Worm (Caenorhabditis elegans) whole organism, L2 larva: ENCODE results near the gene mmcm-1.

Experiments
- F13H6.1 ChIP-seq: sonication (generic microtip); optimal IDR thresholded peaks from 2 replicates; lab custom pipeline; 2016; ENCODE audit warnings: missing genetic modification characterization, missing compliant biosample characterization
- R02D3.7 ChIP-seq: fragments of 150-350 bp; optimal IDR thresholded peaks from 2 replicates; lab custom pipeline; 2014; ENCODE audit warnings: missing biosample characterization, missing genetic modification characterization
- aly-2 ChIP-seq: fragments of 150-350 bp; optimal IDR thresholded peaks from 2 replicates; lab custom pipeline; 2014; ENCODE audit warnings: missing biosample characterization, missing genetic modification characterization
- ama-1 ChIP-seq: fragments of 150-350 bp; optimal IDR thresholded peaks from 2 replicates; lab custom pipeline; 2018; ENCODE audit warnings: inconsistent platforms
- elt-1 ChIP-seq: fragments of 150-350 bp; optimal IDR thresholded peaks from 2 replicates; lab custom pipeline; 2014; ENCODE audit warnings: missing biosample characterization, missing genetic modification characterization
- nhr-21 ChIP-seq: fragments of 150-350 bp; optimal IDR thresholded peaks from 2 replicates; lab custom pipeline; 2014; ENCODE audit warnings: missing biosample characterization, missing genetic modification characterization
- nhr-77 ChIP-seq: fragments of 150-350 bp; optimal IDR thresholded peaks from 2 replicates; lab custom pipeline; 2014; ENCODE audit warnings: missing biosample characterization, missing genetic modification characterization
- skn-1 ChIP-seq: sonication (generic microtip); optimal IDR thresholded peaks from 2 replicates; lab custom pipeline; 2017; ENCODE audit warnings: missing biosample characterization, missing genetic modification characterization
- sma-3 ChIP-seq: sonication (generic microtip); optimal IDR thresholded peaks from 2 replicates; lab custom pipeline; 2016; ENCODE audit warnings: missing genetic modification reagents, missing genetic modification characterization, missing compliant biosample characterization
- unc-39 ChIP-seq: fragments of 150-350 bp; optimal IDR thresholded peaks from 2 replicates; lab custom pipeline; 2014; ENCODE audit warnings: missing biosample characterization, missing genetic modification characterization
- unc-62 ChIP-seq: fragments of 150-350 bp; optimal IDR thresholded peaks from 2 replicates; lab custom pipeline; 2014; ENCODE audit warnings: missing biosample characterization, missing genetic modification reagents, missing genetic modification characterization
- zag-1 ChIP-seq: fragments of 150-350 bp; optimal IDR thresholded peaks from 2 replicates; lab custom pipeline; 2014; ENCODE audit warnings: missing biosample characterization, missing genetic modification characterization
- ztf-1 ChIP-seq: fragments of 200-800 bp; sonication (Bioruptor generic); conservative IDR thresholded peaks from 2 replicates; pipeline ENCODE4 v1.3.6; 2022; ENCODE audit warnings: missing genetic modification characterization, missing compliant biosample characterization
- ztf-11 ChIP-seq: sonication (generic microtip); optimal IDR thresholded peaks from 2 replicates; lab custom pipeline; 2017; ENCODE audit warnings: missing biosample characterization, missing genetic modification characterization

DNA sequence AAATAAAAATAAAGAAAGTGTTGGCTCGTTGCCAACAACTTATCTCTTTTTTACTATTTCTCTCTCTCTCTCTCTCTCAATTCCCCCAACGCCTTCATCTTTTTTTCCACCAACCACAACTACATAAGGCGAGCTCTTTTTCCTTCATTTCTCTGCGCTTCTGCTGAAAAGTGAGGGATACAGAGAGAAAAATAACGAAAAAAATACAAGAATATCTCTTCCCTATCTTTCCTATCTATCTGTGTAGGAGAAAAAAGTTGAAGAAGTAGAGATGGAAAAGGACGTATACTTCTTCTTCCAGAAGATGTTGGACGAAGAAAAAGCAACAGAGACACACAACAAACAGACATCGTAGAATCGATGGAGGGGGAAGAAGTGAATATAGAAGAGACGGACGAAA is 8.6 kb downstream of the mmcm-1 start:
- TF ChIP-seq R02D3.7 (tag; lab: Kevin White, UChicago) (no peak), skn-1 (tag; lab: Kevin White, UChicago) (no peak), ztf-11 (tag; lab: Kevin White, UChicago) (no peak), aly-2 (no peak), nhr-21 (tag; lab: Kevin White, UChicago) (no peak), nhr-77 (tag; lab: Kevin White, UChicago) (no peak), elt-1 (no peak), ama-1 (no peak), unc-39 (tag; lab: Kevin White, UChicago) (no peak), unc-62 (GFP tag; lab: Kevin White, UChicago) (no peak), sma-3 (GFP tag; lab: Kevin White, UChicago) (no peak), zag-1 (tag; lab: Kevin White, UChicago) (peak; percentile 26), F13H6.1 (peak; percentile 6), ztf-1 (no peak)
